Worm (Caenorhabditis elegans): ENCODE measurements around the gene str-173.

- TF ChIP-seq F39B2.1 (GFP tag; IDR thresholded peaks at IDR 0.05) = no peak
- TF ChIP-seq lir-1 (GFP tag; conservative IDR thresholded peaks at IDR 0.05) = no peak
Measured at ce11 chrIV:4877102-4877501, 15.5 kb downstream of the str-173 start, which contains the start of gene str-170.

All from whole organism, young adult.